Fruit fly (Drosophila melanogaster) whole organism, embryonic: ENCODE results near the gene tsl.

Experiments used
- ATbp ChIP-seq: fragments of 200-800 bp; sonication (Bioruptor generic); optimal IDR thresholded peaks from 2 replicates; lab custom pipeline; 2017; ENCODE audit warnings: missing biosample characterization, mild to moderate bottlenecking, missing genetic modification characterization, missing genetic modification reagents
- Adf1 ChIP-seq: fragments of 200-800 bp; sonication (Bioruptor generic); IDR thresholded peaks from 2 replicates; pipeline ENCODE4 v1.3.6; 2022; ENCODE audit warnings: missing biosample characterization, missing genetic modification characterization
- Awh ChIP-seq: fragments of 200-800 bp; sonication (Bioruptor generic); IDR thresholded peaks from 2 replicates; pipeline ENCODE4, ENCODE4 v1.3.6; 2022; ENCODE audit warnings: missing biosample characterization, missing genetic modification characterization
- Bgb ChIP-seq: fragments of 200-800 bp; sonication (Bioruptor generic); IDR thresholded peaks from 2 replicates; pipeline ENCODE4 v1.3.6; 2022; ENCODE audit warnings: missing biosample characterization, missing genetic modification characterization; ENCODE audit not compliant: partially characterized antibody
- Bteb2 ChIP-seq: fragments of 200-800 bp; sonication (Bioruptor generic); optimal IDR thresholded peaks from 2 replicates; lab custom pipeline; 2016; ENCODE audit warnings: missing biosample characterization, missing genetic modification characterization
- CG10209 ChIP-seq: fragments of 200-800 bp; sonication (Bioruptor generic); optimal IDR thresholded peaks from 3 replicates; lab custom pipeline; 2017; ENCODE audit warnings: missing biosample characterization, mild to moderate bottlenecking, missing genetic modification characterization, missing genetic modification reagents
- CG1024 ChIP-seq: fragments of 200-800 bp; sonication (Bioruptor generic); IDR thresholded peaks from 2 replicates; pipeline ENCODE4 v1.3.6; 2022; ENCODE audit warnings: missing biosample characterization, missing genetic modification characterization
- CG10366 ChIP-seq: fragments of 200-800 bp; sonication (Bioruptor generic); IDR thresholded peaks from 2 replicates; pipeline ENCODE4 v1.3.6; 2022; ENCODE audit warnings: missing biosample characterization, missing genetic modification characterization
- CG10565 ChIP-seq: fragments of 200-800 bp; sonication (Bioruptor generic); optimal IDR thresholded peaks from 3 replicates; lab custom pipeline; 2016; ENCODE audit warnings: missing biosample characterization, mild to moderate bottlenecking, missing genetic modification characterization
- CG11085 ChIP-seq: fragments of 200-800 bp; sonication (Bioruptor generic); IDR thresholded peaks from 2 replicates; pipeline ENCODE4 v1.3.6; 2022; ENCODE audit warnings: missing biosample characterization, missing genetic modification characterization
- CG12155 ChIP-seq: fragments of 200-800 bp; sonication (Bioruptor generic); optimal IDR thresholded peaks from 3 replicates; lab custom pipeline; 2016; ENCODE audit warnings: missing biosample characterization, missing genetic modification characterization
- CG13296 ChIP-seq: fragments of 200-800 bp; sonication (Bioruptor generic); optimal IDR thresholded peaks from 3 replicates; lab custom pipeline; 2018; ENCODE audit warnings: missing biosample characterization, mild to moderate bottlenecking, missing genetic modification characterization
- CG17829 ChIP-seq: fragments of 200-800 bp; optimal IDR thresholded peaks from 2 replicates; lab custom pipeline; 2019; ENCODE audit warnings: missing biosample characterization, mild to moderate bottlenecking, missing genetic modification characterization, moderate library complexity
- CG18599 ChIP-seq: fragments of 200-800 bp; sonication (Bioruptor generic); optimal IDR thresholded peaks from 3 replicates; lab custom pipeline; 2017; ENCODE audit warnings: missing biosample characterization, missing genetic modification characterization, mild to moderate bottlenecking, moderate library complexity, missing genetic modification reagents
- CG2120 ChIP-seq: fragments of 200-800 bp; sonication (Bioruptor generic); optimal IDR thresholded peaks from 3 replicates; lab custom pipeline; 2016; ENCODE audit warnings: missing biosample characterization, missing genetic modification characterization
- CG30431 ChIP-seq: fragments of 200-800 bp; sonication (Bioruptor generic); optimal IDR thresholded peaks from 2 replicates; lab custom pipeline; 2017; ENCODE audit warnings: missing biosample characterization, missing genetic modification characterization
- CG3726 ChIP-seq: fragments of 200-800 bp; sonication (Bioruptor generic); IDR thresholded peaks from 3 replicates; pipeline ENCODE4, ENCODE4 v1.3.6; 2022; ENCODE audit warnings: missing biosample characterization, missing genetic modification characterization
- CG6854 ChIP-seq: fragments of 200-800 bp; sonication (Bioruptor generic); optimal IDR thresholded peaks from 3 replicates; lab custom pipeline; 2017; ENCODE audit warnings: missing biosample characterization, mild to moderate bottlenecking, missing genetic modification characterization
- CG7372 ChIP-seq: fragments of 200-800 bp; sonication (Bioruptor generic); IDR thresholded peaks from 2 replicates; pipeline ENCODE4 v1.3.6; 2022; ENCODE audit warnings: missing biosample characterization, missing genetic modification characterization
- CG7963 ChIP-seq: fragments of 200-800 bp; sonication (Bioruptor generic); IDR thresholded peaks from 3 replicates; pipeline ENCODE4 v1.3.6; 2022; ENCODE audit warnings: missing biosample characterization, missing genetic modification characterization; ENCODE audit not compliant: partially characterized antibody
- CG8089 ChIP-seq: fragments of 200-800 bp; sonication (Bioruptor generic); optimal IDR thresholded peaks from 3 replicates; lab custom pipeline; 2016; ENCODE audit warnings: missing biosample characterization, missing genetic modification characterization
- CG8388 ChIP-seq: fragments of 200-800 bp; sonication (Bioruptor generic); optimal IDR thresholded peaks from 2 replicates; lab custom pipeline; 2019; ENCODE audit warnings: missing biosample characterization, mild to moderate bottlenecking, missing genetic modification characterization, moderate library complexity
- CG9609 ChIP-seq: fragments of 200-800 bp; sonication (Bioruptor generic); optimal IDR thresholded peaks from 3 replicates; lab custom pipeline; 2016; ENCODE audit warnings: missing biosample characterization, missing genetic modification characterization
- Dip2 ChIP-seq: fragments of 200-800 bp; sonication (Bioruptor generic); IDR thresholded peaks from 2 replicates; pipeline ENCODE4 v1.3.6; 2022; ENCODE audit warnings: missing biosample characterization, missing genetic modification characterization
- Doc3 ChIP-seq: fragments of 200-800 bp; sonication (Bioruptor generic); IDR thresholded peaks from 3 replicates; pipeline ENCODE4 v1.3.6; 2022; ENCODE audit warnings: missing biosample characterization, missing genetic modification characterization; ENCODE audit not compliant: partially characterized antibody
- E2f1 ChIP-seq: fragments of 200-800 bp; sonication (Bioruptor generic); IDR thresholded peaks from 2 replicates; pipeline ENCODE4 v1.3.6; 2022; ENCODE audit warnings: missing biosample characterization, missing genetic modification characterization
- Fer2 ChIP-seq: fragments of 200-800 bp; sonication (Bioruptor generic); optimal IDR thresholded peaks from 2 replicates; lab custom pipeline; 2018; ENCODE audit warnings: missing biosample characterization, mild to moderate bottlenecking, missing genetic modification characterization, moderate library complexity
- Hey ChIP-seq: fragments of 200-800 bp; sonication (Bioruptor generic); optimal IDR thresholded peaks from 3 replicates; lab custom pipeline; 2018; ENCODE audit warnings: missing biosample characterization, mild to moderate bottlenecking, missing genetic modification characterization
- Mad ChIP-seq: fragments of 200-800 bp; sonication (Bioruptor generic); optimal IDR thresholded peaks from 2 replicates; lab custom pipeline; 2016; ENCODE audit warnings: missing biosample characterization, missing genetic modification characterization
- Mrtf ChIP-seq: fragments of 200-800 bp; sonication (Bioruptor generic); IDR thresholded peaks from 3 replicates; pipeline ENCODE4 v1.3.6; 2022; ENCODE audit warnings: missing biosample characterization, missing genetic modification characterization
- Pdp1 ChIP-seq, 2 experiments: fragments of 200-800 bp; sonication (Bioruptor generic); optimal IDR thresholded peaks; 3 replicates each; lab custom pipeline; 2016; ENCODE audit warnings: missing biosample characterization in 2 of 2, missing genetic modification characterization in 2 of 2, mild to moderate bottlenecking in 1 of 2, moderate library complexity in 1 of 2
- Sin3A ChIP-seq: fragments of >200 bp; optimal IDR thresholded peaks from 2 replicates; lab custom pipeline; 2018
- al ChIP-seq: fragments of 200-800 bp; sonication (Bioruptor generic); IDR thresholded peaks from 2 replicates; pipeline ENCODE4 v1.3.6; 2022; ENCODE audit warnings: missing biosample characterization, missing genetic modification characterization
- ash1 ChIP-seq: fragments of 200-800 bp; sonication (Bioruptor generic); optimal IDR thresholded peaks from 2 replicates; lab custom pipeline; 2018; ENCODE audit warnings: missing biosample characterization, mild to moderate bottlenecking, missing genetic modification characterization
- cato ChIP-seq: fragments of 200-800 bp; sonication (Bioruptor generic); optimal IDR thresholded peaks from 2 replicates; lab custom pipeline; 2016; ENCODE audit warnings: missing biosample characterization, missing genetic modification characterization, borderline replicate concordance
- crc ChIP-seq: fragments of 200-800 bp; sonication (Bioruptor generic); optimal IDR thresholded peaks from 2 replicates; lab custom pipeline; 2016; ENCODE audit warnings: missing biosample characterization, missing genetic modification characterization
- croc ChIP-seq: fragments of 200-800 bp; sonication (Bioruptor generic); conservative IDR thresholded peaks from 3 replicates; pipeline ENCODE4 v1.3.6; 2022; ENCODE audit warnings: missing biosample characterization, missing genetic modification characterization
- crol ChIP-seq: fragments of 200-800 bp; sonication (Bioruptor generic); IDR thresholded peaks from 2 replicates; pipeline ENCODE4 v1.3.6; 2022; ENCODE audit warnings: missing biosample characterization, missing genetic modification characterization
- ham ChIP-seq: fragments of 200-800 bp; sonication (Bioruptor generic); IDR thresholded peaks from 2 replicates; pipeline ENCODE4 v1.3.6; 2022; ENCODE audit warnings: missing biosample characterization, missing genetic modification characterization
- ken ChIP-seq: fragments of 200-800 bp; sonication (Bioruptor generic); IDR thresholded peaks from 3 replicates; pipeline ENCODE4 v1.3.6; 2022; ENCODE audit warnings: missing biosample characterization, missing genetic modification characterization
- klu ChIP-seq: fragments of 200-800 bp; sonication (Bioruptor generic); IDR thresholded peaks from 2 replicates; pipeline ENCODE4 v1.3.6; 2022; ENCODE audit warnings: missing biosample characterization, missing genetic modification characterization
- kni ChIP-seq: fragments of 200-800 bp; sonication (Bioruptor generic); optimal IDR thresholded peaks from 3 replicates; lab custom pipeline; 2017; ENCODE audit warnings: mild to moderate bottlenecking, missing biosample characterization, missing genetic modification reagents, missing genetic modification characterization
- lbe ChIP-seq: fragments of 200-800 bp; sonication (Bioruptor generic); optimal IDR thresholded peaks from 2 replicates; lab custom pipeline; 2016; ENCODE audit warnings: missing biosample characterization, mild to moderate bottlenecking, missing genetic modification characterization
- pb ChIP-seq: fragments of 200-800 bp; sonication (Bioruptor generic); optimal IDR thresholded peaks from 3 replicates; lab custom pipeline; 2016; ENCODE audit warnings: missing biosample characterization, missing genetic modification characterization
- prd ChIP-seq, 3 experiments: fragments of >200 bp in 2 of 3; fragments of 200-800 bp in 1 of 3; sonication (Bioruptor generic) in 1 of 3; optimal IDR thresholded peaks in 2 of 3; IDR thresholded peaks in 1 of 3; 2 replicates in 2 of 3; 3 replicates in 1 of 3; pipeline versions ENCODE4 v1.3.6 to Lab custom; 2017 to 2022; ENCODE audit warnings: missing biosample characterization in 1 of 3, missing genetic modification characterization in 1 of 3
- psq ChIP-seq: fragments of 200-800 bp; sonication (Bioruptor generic); optimal IDR thresholded peaks from 2 replicates; lab custom pipeline; 2017; ENCODE audit warnings: missing biosample characterization, missing genetic modification characterization
- ttk ChIP-seq: fragments of 200-800 bp; sonication (Bioruptor generic); IDR thresholded peaks from 2 replicates; pipeline ENCODE4 v2.1.2; 2022; ENCODE audit warnings: missing biosample characterization, missing genetic modification characterization
- tx ChIP-seq: fragments of 200-800 bp; sonication (Bioruptor generic); optimal IDR thresholded peaks from 2 replicates; lab custom pipeline; 2016; ENCODE audit warnings: missing biosample characterization, missing genetic modification characterization
- unc-4 ChIP-seq: fragments of 200-800 bp; sonication (Bioruptor generic); IDR thresholded peaks from 2 replicates; pipeline ENCODE4 v1.3.6; 2022; ENCODE audit warnings: missing biosample characterization, missing genetic modification characterization; ENCODE audit not compliant: partially characterized antibody
- unpg ChIP-seq: fragments of 200-800 bp; sonication (Bioruptor generic); optimal IDR thresholded peaks from 3 replicates; lab custom pipeline; 2018; ENCODE audit warnings: missing biosample characterization, mild to moderate bottlenecking, missing genetic modification characterization, moderate library complexity
- wdn ChIP-seq: fragments of 200-800 bp; sonication (Bioruptor generic); IDR thresholded peaks from 2 replicates; pipeline ENCODE4 v1.3.6; 2022; ENCODE audit warnings: missing biosample characterization, missing genetic modification characterization
- zen2 ChIP-seq: fragments of 200-800 bp; sonication (Bioruptor generic); IDR thresholded peaks from 3 replicates; pipeline ENCODE4 v1.3.6; 2022; ENCODE audit warnings: missing biosample characterization, missing genetic modification characterization; ENCODE audit not compliant: partially characterized antibody

Gene tsl

dm6 chr3R:21732901-21733300 is 49.4 kb downstream of the tsl start (continued):
- TF ChIP-seq CG3726 (GFP tag; lab: Robert Waterston, UW) (no peak), crc (GFP tag; lab: Kevin White, UChicago) (no peak), cato (GFP tag; lab: Kevin White, UChicago) (no peak), al (GFP tag; lab: Robert Waterston, UW) (no peak), CG10209 (GFP tag; lab: Kevin White, UChicago) (no peak), CG12155 (GFP tag; lab: Kevin White, UChicago) (no peak), Pdp1 (GFP tag; optimal IDR thresholded peaks at IDR 0.05; lab: Kevin White, UChicago) (no peak), CG7963 (GFP tag; lab: Robert Waterston, UW) (no peak), crol (no peak), Doc3 (GFP tag; lab: Robert Waterston, UW) (no peak), CG8388 (GFP tag; lab: Kevin White, UChicago) (no peak), Fer2 (tag; lab: Kevin White, UChicago) (no peak), ttk (no peak), ken (GFP tag; lab: Robert Waterston, UW) (no peak), Adf1 (GFP tag; lab: Robert Waterston, UW) (no peak), CG6854 (no peak), psq (GFP tag; lab: Kevin White, UChicago) (no peak), prd (optimal IDR thresholded peaks at IDR 0.05; lab: Kevin White, UChicago) (no peak), prd (GFP tag; IDR thresholded peaks at IDR 0.05; lab: Robert Waterston, UW) (peak; percentile 63; the same call in 2 of the 3 replicates), unc-4 (no peak), Dip2 (GFP tag; lab: Robert Waterston, UW) (no peak), CG18599 (no peak), E2f1 (no peak), CG30431 (GFP tag; lab: Kevin White, UChicago) (no peak), CG13296 (GFP tag; lab: Kevin White, UChicago) (no peak), ash1 (GFP tag; lab: Kevin White, UChicago) (no peak), kni (GFP tag; lab: Kevin White, UChicago) (no peak), klu (GFP tag; lab: Robert Waterston, UW) (no peak), CG8089 (no peak), ATbp (GFP tag; lab: Kevin White, UChicago) (no peak), Bgb (no peak), Hey (tag; lab: Kevin White, UChicago) (no peak), CG9609 (GFP tag; lab: Kevin White, UChicago) (no peak), Mad (GFP tag; lab: Kevin White, UChicago) (no peak), Bteb2 (GFP tag; lab: Kevin White, UChicago) (no peak), Mrtf (GFP tag; lab: Robert Waterston, UW) (no peak), wdn (no peak), CG17829 (no peak), CG10565 (no peak), lbe (GFP tag; lab: Kevin White, UChicago) (no peak), CG7372 (GFP tag; lab: Robert Waterston, UW) (no peak), pb (no peak), croc (peak; percentile 27; the same call in 1 of the 3 replicates), Awh (GFP tag; lab: Robert Waterston, UW) (no peak), ham (GFP tag; lab: Robert Waterston, UW) (no peak), CG1024 (GFP tag; lab: Robert Waterston, UW) (no peak), unpg (GFP tag; lab: Kevin White, UChicago) (peak; percentile 2), zen2 (no peak), CG11085 (GFP tag; lab: Robert Waterston, UW) (no peak), tx (GFP tag; lab: Kevin White, UChicago) (no peak), CG10366 (GFP tag; lab: Robert Waterston, UW) (peak; percentile 25; the same call in 1 of the 2 replicates), CG2120 (GFP tag; lab: Kevin White, UChicago) (no peak), Sin3A (no peak)
